ENCODE assay signal across 5 worm cellular contexts in the genomic region with DNA sequence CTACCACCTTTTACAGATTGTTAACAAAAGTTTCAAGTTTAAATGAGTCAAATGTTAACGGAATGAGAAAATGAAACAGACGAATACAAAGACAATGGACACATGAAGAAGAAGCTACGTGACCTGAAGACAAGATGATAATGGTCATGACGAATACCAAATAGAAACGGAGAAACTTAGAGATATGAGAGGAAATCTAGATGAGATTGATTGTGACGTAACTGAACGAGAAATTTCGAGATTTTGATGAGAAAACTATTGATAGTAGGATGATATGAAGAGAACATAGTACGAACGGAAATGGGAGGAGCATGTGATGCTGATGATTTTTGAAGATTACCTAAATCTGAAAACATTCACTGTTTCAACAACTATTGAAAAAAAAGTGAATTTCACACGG.
TF ChIP-seq lines count a peak whose summit lies in the region.

No protein-coding gene starts in this region.

TF ChIP-seq in whole organism, L1 larva, 84 proteins besides CTCF, POLR2A, EP300 and RAD21 (continues in another document):
- TF ChIP-seq nhr-77 (tag; optimal IDR thresholded peaks at IDR 0.05; lab: Kevin White, UChicago), result no peak
- peak; percentile 76 for TF ChIP-seq blmp-1 (tag; optimal IDR thresholded peaks at IDR 0.05; lab: Kevin White, UChicago)
- no peak for TF ChIP-seq fos-1 (tag; optimal IDR thresholded peaks at IDR 0.05; lab: Kevin White, UChicago)
- TF ChIP-seq rnt-1 (tag; optimal IDR thresholded peaks at IDR 0.05; lab: Kevin White, UChicago), result no peak
- TF ChIP-seq grh-1 (GFP tag; IDR thresholded peaks at IDR 0.05; lab: Robert Waterston, UW), result no peak
- peak; percentile 55 for TF ChIP-seq nhr-71 (tag; optimal IDR thresholded peaks at IDR 0.05; lab: Kevin White, UChicago)
- no peak for TF ChIP-seq snpc-4 (tag; optimal IDR thresholded peaks at IDR 0.05; lab: Kevin White, UChicago)
- TF ChIP-seq nhr-90 (tag; optimal IDR thresholded peaks at IDR 0.05; lab: Kevin White, UChicago; ENCODE audit: poor library complexity), result peak; percentile 39
- TF ChIP-seq nhr-20 (tag; optimal IDR thresholded peaks at IDR 0.05; lab: Kevin White, UChicago), result peak; percentile 63
- no peak for TF ChIP-seq zip-4 (GFP tag; optimal IDR thresholded peaks at IDR 0.05; lab: Kevin White, UChicago)
- no peak for TF ChIP-seq ztf-4 (tag; optimal IDR thresholded peaks at IDR 0.05; lab: Kevin White, UChicago)
- no peak for TF ChIP-seq isw-1 (GFP tag; IDR thresholded peaks at IDR 0.05; lab: Robert Waterston, UW)
- TF ChIP-seq ets-5 (GFP tag; IDR thresholded peaks at IDR 0.05; lab: Robert Waterston, UW), result no peak
- TF ChIP-seq nhr-11 (tag; optimal IDR thresholded peaks at IDR 0.05; lab: Kevin White, UChicago), result no peak
- peak; percentile 76 for TF ChIP-seq nhr-85 (tag; lab: Kevin White, UChicago)
- TF ChIP-seq tbx-2 (tag; optimal IDR thresholded peaks at IDR 0.05; lab: Kevin White, UChicago), result peak; percentile 30
- peak; percentile 28 for TF ChIP-seq nhr-19 (GFP tag; conservative IDR thresholded peaks at IDR 0.05; lab: Robert Waterston, UW)
- peak in 5 of 6 experiments; percentile 46 to 81 (median 76) for TF ChIP-seq elt-3 (tag; optimal IDR thresholded peaks at IDR 0.05; lab: Kevin White, UChicago)

TF ChIP-seq in whole organism, L2 larva, 48 proteins besides CTCF, POLR2A, EP300 and RAD21:
- TF ChIP-seq gmeb-1 (tag; optimal IDR thresholded peaks at IDR 0.05; lab: Kevin White, UChicago) (no peak), nhr-77 (tag; optimal IDR thresholded peaks at IDR 0.05; lab: Kevin White, UChicago) (no peak), nhr-25 (tag; optimal IDR thresholded peaks at IDR 0.05; lab: Kevin White, UChicago) (peak; percentile 69), fos-1 (tag; optimal IDR thresholded peaks at IDR 0.05; lab: Kevin White, UChicago) (peak; percentile 36), sma-3 (GFP tag; optimal IDR thresholded peaks at IDR 0.05; lab: Kevin White, UChicago) (peak; percentile 76), nhr-129 (tag; optimal IDR thresholded peaks at IDR 0.05; lab: Kevin White, UChicago) (peak; percentile 28), ztf-4 (tag; optimal IDR thresholded peaks at IDR 0.05; lab: Kevin White, UChicago) (no peak), crh-2 (tag; optimal IDR thresholded peaks at IDR 0.05; lab: Kevin White, UChicago) (peak; percentile 33), nhr-21 (tag; optimal IDR thresholded peaks at IDR 0.05; lab: Kevin White, UChicago) (peak; percentile 70), sma-9 (GFP tag; optimal IDR thresholded peaks at IDR 0.05; lab: Kevin White, UChicago) (peak; percentile 72), sma-9 (tag; optimal IDR thresholded peaks at IDR 0.05; lab: Kevin White, UChicago) (no peak), ZK546.5 (tag; optimal IDR thresholded peaks at IDR 0.05; lab: Kevin White, UChicago) (no peak), blmp-1 (tag; optimal IDR thresholded peaks at IDR 0.05; lab: Kevin White, UChicago; ENCODE audit: insufficient read depth) (peak; percentile 82)

TF ChIP-seq in whole organism, L3 larva, 47 proteins besides CTCF, POLR2A, EP300 and RAD21:
- no peak for TF ChIP-seq ceh-82 (tag; optimal IDR thresholded peaks at IDR 0.05; lab: Kevin White, UChicago)
- no peak for TF ChIP-seq ztf-11 (tag; optimal IDR thresholded peaks at IDR 0.05; lab: Kevin White, UChicago)
- TF ChIP-seq nhr-25 (tag; optimal IDR thresholded peaks at IDR 0.05; lab: Kevin White, UChicago), result peak; percentile 66
- TF ChIP-seq nhr-43 (tag; optimal IDR thresholded peaks at IDR 0.05; lab: Kevin White, UChicago; ENCODE audit: poor library complexity, severe bottlenecking), result peak; percentile 62
- TF ChIP-seq egl-5 (tag; optimal IDR thresholded peaks at IDR 0.05; lab: Kevin White, UChicago), result no peak
- TF ChIP-seq nhr-67 (tag; optimal IDR thresholded peaks at IDR 0.05; lab: Kevin White, UChicago), result no peak
- TF ChIP-seq hmg-11 (tag; optimal IDR thresholded peaks at IDR 0.05; lab: Kevin White, UChicago), result no peak
- no peak for TF ChIP-seq mml-1 (tag; optimal IDR thresholded peaks at IDR 0.05; lab: Kevin White, UChicago)
- TF ChIP-seq daf-12 (tag; optimal IDR thresholded peaks at IDR 0.05; lab: Kevin White, UChicago), result no peak
- no peak for TF ChIP-seq unc-62 (GFP tag; optimal IDR thresholded peaks at IDR 0.05; lab: Kevin White, UChicago)
- peak; percentile 9 for TF ChIP-seq nfya-1 (tag; optimal IDR thresholded peaks at IDR 0.05; lab: Kevin White, UChicago; ENCODE audit: insufficient read depth)
- TF ChIP-seq tbx-2 (tag; optimal IDR thresholded peaks at IDR 0.05; lab: Kevin White, UChicago), result no peak
- peak; percentile 85 for TF ChIP-seq nhr-23 (tag; optimal IDR thresholded peaks at IDR 0.05; lab: Kevin White, UChicago)
- no peak for TF ChIP-seq ama-1 (optimal IDR thresholded peaks at IDR 0.05; lab: Kevin White, UChicago)
- TF ChIP-seq mdl-1 (tag; optimal IDR thresholded peaks at IDR 0.05; lab: Kevin White, UChicago), result no peak
- no peak for TF ChIP-seq lin-39 (tag; optimal IDR thresholded peaks at IDR 0.05; lab: Kevin White, UChicago)
- TF ChIP-seq nhr-28 (tag; optimal IDR thresholded peaks at IDR 0.05; lab: Kevin White, UChicago), result no peak
- TF ChIP-seq ceh-28 (tag; optimal IDR thresholded peaks at IDR 0.05; lab: Kevin White, UChicago), result no peak
- peak in 1 of 3 experiments; percentile 81 for TF ChIP-seq elt-3 (tag; optimal IDR thresholded peaks at IDR 0.05; lab: Kevin White, UChicago)

TF ChIP-seq in whole organism, L4 larva, 104 proteins besides CTCF, POLR2A, EP300 and RAD21 (continues in another document):
- TF ChIP-seq ceh-32 (tag; optimal IDR thresholded peaks at IDR 0.05; lab: Kevin White, UChicago; ENCODE audit: poor library complexity) (no peak), mdl-1 (tag; optimal IDR thresholded peaks at IDR 0.05; lab: Kevin White, UChicago) (peak in 1 of 2 experiments; percentile 19), ceh-28 (tag; optimal IDR thresholded peaks at IDR 0.05; lab: Kevin White, UChicago) (no peak), ces-1 (GFP tag; optimal IDR thresholded peaks at IDR 0.05; lab: Kevin White, UChicago) (no peak), hmg-1.1 (GFP tag; IDR thresholded peaks at IDR 0.05; lab: Robert Waterston, UW) (no peak), dpl-1 (GFP tag; optimal IDR thresholded peaks at IDR 0.05; lab: Kevin White, UChicago) (no peak), daf-19 (GFP tag; conservative IDR thresholded peaks at IDR 0.05; lab: Robert Waterston, UW) (no peak), saeg-2 (GFP tag; IDR thresholded peaks at IDR 0.05; lab: Robert Waterston, UW) (no peak), mes-2 (tag; optimal IDR thresholded peaks at IDR 0.05; lab: Kevin White, UChicago; ENCODE audit: poor library complexity, severe bottlenecking) (no peak), nhr-111 (GFP tag; optimal IDR thresholded peaks at IDR 0.05; lab: Kevin White, UChicago) (no peak), dmd-9 (GFP tag; IDR thresholded peaks at IDR 0.05; lab: Robert Waterston, UW) (no peak), egl-43 (GFP tag; IDR thresholded peaks at IDR 0.05; lab: Robert Waterston, UW) (no peak), zfp-2 (tag; optimal IDR thresholded peaks at IDR 0.05; lab: Kevin White, UChicago) (no peak), F37D6.2 (tag; optimal IDR thresholded peaks at IDR 0.05; lab: Kevin White, UChicago) (no peak), nhr-6 (tag; optimal IDR thresholded peaks at IDR 0.05; lab: Kevin White, UChicago) (no peak), nhr-76 (tag; optimal IDR thresholded peaks at IDR 0.05; lab: Kevin White, UChicago) (no peak), hlh-11 (tag; optimal IDR thresholded peaks at IDR 0.05; lab: Kevin White, UChicago) (peak; percentile 37), lin-29 (GFP tag; IDR thresholded peaks at IDR 0.05; lab: Robert Waterston, UW) (no peak), nhr-237 (tag; optimal IDR thresholded peaks at IDR 0.05; lab: Kevin White, UChicago) (no peak), mxl-2 (GFP tag; conservative IDR thresholded peaks at IDR 0.05; lab: Robert Waterston, UW) (no peak), ctbp-1 (GFP tag; IDR thresholded peaks at IDR 0.05; lab: Robert Waterston, UW) (no peak), ceh-82 (tag; optimal IDR thresholded peaks at IDR 0.05; lab: Kevin White, UChicago) (no peak), fos-1 (tag; optimal IDR thresholded peaks at IDR 0.05; lab: Kevin White, UChicago) (no peak)

TF ChIP-seq in whole organism, mixed stage, embryonic, 35 proteins besides CTCF, POLR2A, EP300 and RAD21:
- TF ChIP-seq nhr-12 (tag; optimal IDR thresholded peaks at IDR 0.05; lab: Kevin White, UChicago) (no peak), mep-1 (tag; optimal IDR thresholded peaks at IDR 0.05; lab: Kevin White, UChicago) (no peak), sptf-1 (tag; optimal IDR thresholded peaks at IDR 0.05; lab: Kevin White, UChicago) (no peak), zip-8 (tag; optimal IDR thresholded peaks at IDR 0.05; lab: Kevin White, UChicago) (no peak), elt-3 (tag; optimal IDR thresholded peaks at IDR 0.05; lab: Kevin White, UChicago) (peak; percentile 21)
